Worm (Caenorhabditis elegans): ENCODE data around the gene his-41.

ce11 chrV:9503152-9503817 lies 42.1 kb upstream of the his-41 start:
- peak; percentile 91 for TF ChIP-seq elt-2 (tag; optimal IDR thresholded peaks at IDR 0.05)
- TF ChIP-seq sox-2 (GFP tag; IDR thresholded peaks at IDR 0.05) = peak; percentile 84
- TF ChIP-seq elt-4 (tag; optimal IDR thresholded peaks at IDR 0.05) = no peak
- peak; percentile 90 for TF ChIP-seq pat-9 (tag; optimal IDR thresholded peaks at IDR 0.05)
- peak; percentile 45 for TF ChIP-seq pqm-1 (tag; optimal IDR thresholded peaks at IDR 0.05)
- peak; percentile 62 for TF ChIP-seq fkh-10 (GFP tag; optimal IDR thresholded peaks at IDR 0.05)
- peak; percentile 59 for TF ChIP-seq dmd-4 (tag; optimal IDR thresholded peaks at IDR 0.05; ENCODE audit: borderline replicate concordance)
- TF ChIP-seq nfya-1 (tag; optimal IDR thresholded peaks at IDR 0.05) = peak; percentile 59
- TF ChIP-seq ttx-3 (tag; optimal IDR thresholded peaks at IDR 0.05) = peak; percentile 87
- peak; percentile 92 for TF ChIP-seq pha-2 (tag; optimal IDR thresholded peaks at IDR 0.05)
- peak; percentile 56 for TF ChIP-seq dve-1 (tag; optimal IDR thresholded peaks at IDR 0.05)
- TF ChIP-seq ama-1 (optimal IDR thresholded peaks at IDR 0.05) = no peak
- peak; percentile 94 for TF ChIP-seq hlh-6 (tag; optimal IDR thresholded peaks at IDR 0.05)
- peak; percentile 88 for TF ChIP-seq unc-86 (tag; optimal IDR thresholded peaks at IDR 0.05)

All from whole organism, late embryonic.